Worm (Caenorhabditis elegans) whole organism, L4 larva: ENCODE results near the gene zip-1.

Experiments used
- F10B5.3 ChIP-seq: sonication (generic microtip); optimal IDR thresholded peaks from 2 replicates; lab custom pipeline; 2016; ENCODE audit warnings: mild to moderate bottlenecking, missing genetic modification characterization, missing compliant biosample characterization
- F37D6.2 ChIP-seq: sonication (generic microtip); optimal IDR thresholded peaks from 2 replicates; lab custom pipeline; 2016; ENCODE audit warnings: mild to moderate bottlenecking, missing genetic modification characterization, missing compliant biosample characterization
- F44E2.7 ChIP-seq: fragments of 200-800 bp; sonication (Bioruptor generic); IDR thresholded peaks from 2 replicates; pipeline ENCODE4 v2.1.2; 2022; ENCODE audit warnings: missing genetic modification characterization, missing compliant biosample characterization
- R02D3.7 ChIP-seq: fragments of 150-350 bp; sonication (generic microtip); optimal IDR thresholded peaks from 3 replicates; lab custom pipeline; 2014; ENCODE audit warnings: missing biosample characterization, missing genetic modification characterization
- Y105C5A.15 ChIP-seq: fragments of 200-800 bp; sonication (Bioruptor generic); IDR thresholded peaks from 2 replicates; pipeline ENCODE4 v1.3.6; 2022; ENCODE audit warnings: missing genetic modification characterization, missing compliant biosample characterization
- Y48G9A.11 ChIP-seq: fragments of 200-800 bp; sonication (Bioruptor generic); IDR thresholded peaks from 2 replicates; pipeline ENCODE4 v1.3.6; 2022; ENCODE audit warnings: missing genetic modification reagents, missing genetic modification characterization, missing compliant biosample characterization
- ZK337.2 ChIP-seq: fragments of 200-800 bp; sonication (Bioruptor generic); IDR thresholded peaks from 2 replicates; pipeline ENCODE4 v1.3.6; 2022; ENCODE audit warnings: missing genetic modification reagents, missing genetic modification characterization, missing compliant biosample characterization
- ZK546.5 ChIP-seq, 2 experiments: sonication (generic microtip); optimal IDR thresholded peaks; 2 replicates each; lab custom pipeline; 2017; ENCODE audit warnings: missing biosample characterization in 2 of 2, missing genetic modification characterization in 2 of 2
- aha-1 ChIP-seq: fragments of 150-350 bp; peaks from one replicate; lab custom pipeline; 2014; ENCODE audit warnings: missing biosample characterization, missing genetic modification characterization
- ceh-44 ChIP-seq: fragments of 200-800 bp; sonication (Bioruptor generic); IDR thresholded peaks from 2 replicates; pipeline ENCODE4 v1.3.6; 2022; ENCODE audit warnings: missing genetic modification reagents, missing genetic modification characterization, missing compliant biosample characterization
- ces-1 ChIP-seq: fragments of 150-350 bp; sonication (generic microtip); optimal IDR thresholded peaks from 4 replicates; lab custom pipeline; 2014; ENCODE audit warnings: missing biosample characterization, missing genetic modification reagents, missing genetic modification characterization
- ctbp-1 ChIP-seq: fragments of 200-800 bp; sonication (Bioruptor generic); IDR thresholded peaks from 2 replicates; pipeline ENCODE4 v1.3.6; 2022; ENCODE audit warnings: missing genetic modification reagents, missing genetic modification characterization, missing compliant biosample characterization
- dmd-6 ChIP-seq: fragments of 200-800 bp; sonication (Bioruptor generic); IDR thresholded peaks from 2 replicates; pipeline ENCODE4 v1.3.6; 2022; ENCODE audit warnings: missing genetic modification reagents, missing genetic modification characterization, missing compliant biosample characterization
- dmd-8 ChIP-seq: fragments of 200-800 bp; sonication (Bioruptor generic); IDR thresholded peaks from 2 replicates; pipeline ENCODE4 v1.3.6; 2022; ENCODE audit warnings: missing genetic modification characterization, missing compliant biosample characterization
- duxl-1 ChIP-seq: sonication (generic microtip); optimal IDR thresholded peaks from 2 replicates; lab custom pipeline; 2016; ENCODE audit warnings: mild to moderate bottlenecking, missing genetic modification characterization, moderate library complexity, missing compliant biosample characterization; ENCODE audit not compliant: poor library complexity
- gei-8 ChIP-seq: fragments of 200-800 bp; sonication (Bioruptor generic); optimal IDR thresholded peaks from 2 replicates; lab custom pipeline; 2018; ENCODE audit warnings: mild to moderate bottlenecking, missing genetic modification characterization, missing compliant biosample characterization
- hif-1 ChIP-seq, 2 experiments: sonication (generic microtip); optimal IDR thresholded peaks; 2 replicates each; lab custom pipeline; 2016 to 2017; ENCODE audit warnings: missing compliant biosample characterization in 2 of 2, missing genetic modification characterization in 2 of 2, missing genetic modification reagents in 2 of 2, missing genotype in 2 of 2, mild to moderate bottlenecking in 1 of 2
- hlh-30 ChIP-seq: sonication (generic microtip); optimal IDR thresholded peaks from 2 replicates; lab custom pipeline; 2017; ENCODE audit warnings: antibody characterized with exemption, mild to moderate bottlenecking, missing genetic modification characterization, missing compliant biosample characterization; ENCODE audit not compliant: insufficient read depth
- lin-1 ChIP-seq: fragments of 200-800 bp; sonication (Bioruptor generic); IDR thresholded peaks from 2 replicates; pipeline ENCODE4 v1.3.6; 2022; ENCODE audit warnings: missing genetic modification reagents, missing genetic modification characterization, missing compliant biosample characterization
- lin-15B ChIP-seq: fragments of 150-350 bp; sonication (generic microtip); optimal IDR thresholded peaks from 3 replicates; lab custom pipeline; 2014; ENCODE audit warnings: missing biosample characterization, missing genetic modification characterization
- lin-39 ChIP-seq: fragments of 150-350 bp; optimal IDR thresholded peaks from 2 replicates; lab custom pipeline; 2014; ENCODE audit warnings: missing biosample characterization, missing genetic modification reagents, missing genetic modification characterization
- lir-3 ChIP-seq: sonication (generic microtip); optimal IDR thresholded peaks from 2 replicates; lab custom pipeline; 2016; ENCODE audit warnings: mild to moderate bottlenecking, missing genetic modification characterization, missing compliant biosample characterization
- madf-5 ChIP-seq, 2 experiments: fragments of 200-800 bp; sonication (Bioruptor generic); IDR thresholded peaks; 2 replicates each; pipeline ENCODE4 v1.3.6; 2022; ENCODE audit warnings: missing compliant biosample characterization in 2 of 2, missing genetic modification characterization in 2 of 2
- mxl-2 ChIP-seq: fragments of 200-800 bp; sonication (Bioruptor generic); conservative IDR thresholded peaks from 2 replicates; pipeline ENCODE4 v1.3.6; 2022; ENCODE audit warnings: missing genetic modification reagents, missing genetic modification characterization, missing compliant biosample characterization
- mxl-3 ChIP-seq: fragments of 200-800 bp; sonication (Bioruptor generic); optimal IDR thresholded peaks from 2 replicates; lab custom pipeline; 2018; ENCODE audit warnings: mild to moderate bottlenecking, missing genetic modification characterization, missing compliant biosample characterization
- nhr-6 ChIP-seq: fragments of 150-350 bp; optimal IDR thresholded peaks from 2 replicates; lab custom pipeline; 2014; ENCODE audit warnings: missing biosample characterization, missing genetic modification characterization
- php-3 ChIP-seq: fragments of 200-800 bp; sonication (Bioruptor generic); IDR thresholded peaks from 2 replicates; pipeline ENCODE4 v1.3.6; 2022; ENCODE audit warnings: missing genetic modification reagents, missing genetic modification characterization, missing compliant biosample characterization
- saeg-2 ChIP-seq: fragments of 200-800 bp; sonication (Bioruptor generic); IDR thresholded peaks from 2 replicates; pipeline ENCODE4 v1.3.6; 2022; ENCODE audit warnings: missing genetic modification reagents, missing genetic modification characterization, missing compliant biosample characterization
- snpc-1.2 ChIP-seq: fragments of 200-800 bp; sonication (Bioruptor generic); IDR thresholded peaks from 2 replicates; pipeline ENCODE4 v1.3.6; 2022; ENCODE audit warnings: missing genetic modification reagents, missing genetic modification characterization, missing compliant biosample characterization
- snpc-4 ChIP-seq: fragments of 150-350 bp; optimal IDR thresholded peaks from 2 replicates; lab custom pipeline; 2014; ENCODE audit warnings: missing biosample characterization, missing genetic modification characterization
- spr-3 ChIP-seq: fragments of 200-800 bp; sonication (Bioruptor generic); optimal IDR thresholded peaks from 2 replicates; lab custom pipeline; 2018; ENCODE audit warnings: mild to moderate bottlenecking, missing genetic modification characterization, missing compliant biosample characterization
- unc-130 ChIP-seq: sonication (generic microtip); optimal IDR thresholded peaks from 2 replicates; lab custom pipeline; 2016; ENCODE audit warnings: missing genetic modification reagents, missing genetic modification characterization, missing compliant biosample characterization
- unc-39 ChIP-seq: sonication (generic microtip); optimal IDR thresholded peaks from 2 replicates; lab custom pipeline; 2017; ENCODE audit warnings: missing biosample characterization, missing genetic modification characterization
- unc-62 ChIP-seq, 3 experiments: fragments of 150-350 bp in 1 of 3; sonication (generic microtip); optimal IDR thresholded peaks in 2 of 3; peaks in 1 of 3; 1 replicate in 1 of 3; 2 replicates in 2 of 3; lab custom pipeline; 2014 to 2017; ENCODE audit warnings: missing biosample characterization in 3 of 3, missing genetic modification characterization in 3 of 3, missing genetic modification reagents in 3 of 3, missing genotype in 1 of 3
- zfp-2 ChIP-seq: sonication (generic microtip); optimal IDR thresholded peaks from 2 replicates; lab custom pipeline; 2016; ENCODE audit warnings: mild to moderate bottlenecking, missing genetic modification characterization, missing compliant biosample characterization
- zip-2 ChIP-seq: fragments of 150-350 bp; optimal IDR thresholded peaks from 2 replicates; lab custom pipeline; 2014; ENCODE audit warnings: missing biosample characterization, missing genetic modification characterization

zip-1 gene

DNA sequence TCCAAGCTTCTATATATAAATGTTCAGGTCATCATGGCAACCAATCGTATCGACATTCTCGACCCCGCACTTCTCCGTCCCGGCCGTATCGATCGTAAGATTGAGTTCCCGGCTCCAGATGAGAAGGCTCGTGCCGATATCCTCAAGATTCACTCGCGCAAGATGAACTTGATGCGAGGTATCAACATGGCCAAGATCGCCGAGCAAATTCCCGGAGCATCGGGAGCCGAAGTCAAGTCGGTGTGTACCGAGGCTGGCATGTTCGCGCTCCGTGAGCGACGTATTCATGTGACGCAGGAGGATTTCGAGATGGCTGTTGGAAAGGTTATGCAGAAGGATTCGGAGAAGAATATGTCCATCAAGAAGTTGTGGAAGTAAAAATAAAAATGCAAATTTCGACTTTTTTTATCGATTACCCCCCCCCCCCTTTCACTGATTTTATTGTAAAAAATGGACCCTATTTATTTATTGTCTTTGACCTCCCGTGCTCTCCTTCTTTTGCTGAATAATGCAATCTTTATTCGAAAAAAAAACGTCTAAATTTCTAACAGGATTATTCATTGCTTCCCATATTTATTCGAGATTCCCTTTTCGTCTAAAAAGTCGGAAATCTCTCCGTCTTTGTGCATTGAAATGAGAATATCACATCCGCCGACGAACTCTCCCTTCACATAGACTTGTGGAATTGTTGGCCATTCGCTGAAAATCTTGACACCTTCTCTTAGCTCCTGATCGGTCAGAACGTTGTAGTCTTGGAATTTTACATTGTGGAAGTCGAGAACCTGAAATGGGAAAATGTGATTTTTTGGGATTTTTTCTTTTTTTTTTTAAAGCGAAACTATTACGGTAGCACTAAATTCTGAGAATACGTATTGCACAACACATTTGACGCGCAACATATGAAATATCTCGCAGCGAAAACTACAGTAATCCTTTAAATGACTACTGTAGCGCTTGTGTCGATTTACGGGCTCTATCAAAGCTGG is 38.8 kb downstream of the zip-1 start (continued):
- no peak for TF ChIP-seq gei-8
- no peak for TF ChIP-seq Y105C5A.15 (GFP tag; lab: Robert Waterston, UW)
- peak; percentile 61 for TF ChIP-seq Y48G9A.11 (GFP tag; lab: Robert Waterston, UW)
- no peak for TF ChIP-seq ZK337.2 (GFP tag; lab: Robert Waterston, UW)
- no peak for TF ChIP-seq hif-1 (tag; optimal IDR thresholded peaks at IDR 0.05; lab: Kevin White, UChicago)
- no peak for TF ChIP-seq ZK546.5 (tag; optimal IDR thresholded peaks at IDR 0.05; lab: Kevin White, UChicago)
- no peak for TF ChIP-seq F44E2.7 (GFP tag; lab: Robert Waterston, UW)
- TF ChIP-seq mxl-3 (GFP tag; lab: Kevin White, UChicago): no peak
- TF ChIP-seq spr-3 (GFP tag; lab: Kevin White, UChicago): no peak
- peak; percentile 80 for TF ChIP-seq aha-1 (tag; lab: Kevin White, UChicago)
- TF ChIP-seq unc-39 (tag; lab: Kevin White, UChicago): no peak
- TF ChIP-seq snpc-1.2 (GFP tag; lab: Robert Waterston, UW): no peak
- no peak for TF ChIP-seq lin-15B (tag; lab: Kevin White, UChicago)
- TF ChIP-seq saeg-2 (GFP tag; lab: Robert Waterston, UW): no peak
- TF ChIP-seq lin-1 (GFP tag; lab: Robert Waterston, UW): no peak
- TF ChIP-seq ceh-44: no peak
- no peak for TF ChIP-seq snpc-4 (tag; lab: Kevin White, UChicago)
- TF ChIP-seq duxl-1: no peak
- no peak for TF ChIP-seq zip-2
- TF ChIP-seq php-3 (GFP tag; lab: Robert Waterston, UW): no peak

DNA sequence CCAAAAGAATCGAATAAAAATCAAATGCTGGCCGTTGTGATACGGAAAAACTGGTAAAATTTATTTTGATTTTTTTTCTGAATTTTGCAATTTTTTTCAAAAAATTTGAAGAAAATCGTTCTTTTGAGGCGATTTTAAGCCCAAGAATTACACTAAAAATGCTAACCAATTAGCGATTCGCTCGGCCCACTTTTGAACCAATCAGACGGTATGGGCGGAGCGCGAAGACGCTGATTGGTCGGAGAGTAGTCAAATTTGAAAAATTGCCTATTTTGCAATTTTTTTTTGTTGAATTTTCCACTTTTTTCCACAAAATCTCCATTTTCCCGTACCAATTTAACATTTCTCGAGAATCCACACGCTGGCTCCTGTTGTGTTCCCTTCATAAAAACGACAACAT is 39.8 kb downstream of the zip-1 start:
- TF ChIP-seq nhr-6 (tag; lab: Kevin White, UChicago): no peak
- TF ChIP-seq snpc-4 (tag; lab: Kevin White, UChicago): no peak
- TF ChIP-seq dmd-8 (GFP tag; lab: Robert Waterston, UW): no peak
- TF ChIP-seq ces-1 (GFP tag; lab: Kevin White, UChicago): no peak
- TF ChIP-seq lin-39: no peak
- no peak for TF ChIP-seq lir-3 (tag; lab: Kevin White, UChicago)
- no peak for TF ChIP-seq F37D6.2 (tag; lab: Kevin White, UChicago)

DNA sequence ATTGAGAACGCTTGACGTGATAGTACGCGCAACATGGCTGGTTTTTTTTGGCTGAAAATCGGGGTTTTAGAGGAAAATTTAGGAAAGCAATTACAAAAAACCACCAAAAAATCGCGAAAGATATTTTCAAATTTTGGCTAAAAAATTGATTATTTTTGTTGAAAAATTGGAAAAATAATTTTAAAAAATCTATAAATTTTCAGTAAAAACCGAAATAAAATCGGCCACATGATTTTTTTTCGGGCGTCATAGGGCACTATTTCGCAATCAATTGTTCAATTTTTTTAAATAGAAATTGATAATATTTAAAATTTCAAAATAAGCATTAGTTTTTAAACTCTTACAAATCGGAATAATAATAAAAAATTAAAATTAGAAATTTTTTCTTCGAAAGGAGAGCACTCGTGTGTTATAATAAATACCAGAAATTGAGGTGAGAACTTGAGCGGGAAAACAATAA is 40.3 kb downstream of the zip-1 start, which contains the start of gene glrx-5:
TSS of gene glrx-5 (minus strand) at position 51 of the 460 bp plus-strand sequence.
- TF ChIP-seq madf-5 (GFP tag; IDR thresholded peaks at IDR 0.05; lab: Robert Waterston, UW) (no peak), unc-62 (GFP tag; optimal IDR thresholded peaks at IDR 0.05 in 1 of 2; lab: Kevin White, UChicago) (no peak), unc-62 (tag; optimal IDR thresholded peaks at IDR 0.05; lab: Kevin White, UChicago) (no peak), ceh-44 (no peak), unc-130 (GFP tag; lab: Kevin White, UChicago) (no peak), dmd-6 (GFP tag; lab: Robert Waterston, UW) (no peak), R02D3.7 (tag; lab: Kevin White, UChicago) (no peak), ctbp-1 (GFP tag; lab: Robert Waterston, UW) (no peak), zfp-2 (tag; lab: Kevin White, UChicago) (no peak), hlh-30 (no peak), F10B5.3 (tag; lab: Kevin White, UChicago) (no peak), mxl-2 (GFP tag; lab: Robert Waterston, UW) (no peak)
- TF ChIP-seq, all 104 proteins: peak for 0
